Fruit fly (Drosophila melanogaster) whole organism, embryonic: Measurements from ENCODE around the gene CG6094.

Experiments used
- ATbp ChIP-seq: fragments of 200-800 bp; sonication (Bioruptor generic); optimal IDR thresholded peaks from 2 replicates; lab custom pipeline; 2017; ENCODE audit warnings: missing biosample characterization, mild to moderate bottlenecking, missing genetic modification characterization, missing genetic modification reagents
- Atf-2 ChIP-seq: fragments of 200-800 bp; sonication (Bioruptor generic); optimal IDR thresholded peaks from 2 replicates; lab custom pipeline; 2016; ENCODE audit warnings: missing biosample characterization, missing genetic modification characterization
- C15 ChIP-seq: fragments of 200-800 bp; sonication (Bioruptor generic); IDR thresholded peaks from 3 replicates; pipeline ENCODE4 v1.3.6; 2022; ENCODE audit warnings: missing biosample characterization, missing genetic modification characterization
- CG10431 ChIP-seq: fragments of 200-800 bp; sonication (Bioruptor generic); optimal IDR thresholded peaks from 3 replicates; lab custom pipeline; 2018; ENCODE audit warnings: missing biosample characterization, mild to moderate bottlenecking, missing genetic modification characterization
- CG13123 ChIP-seq: fragments of 200-800 bp; sonication (Bioruptor generic); optimal IDR thresholded peaks from 2 replicates; lab custom pipeline; 2016; ENCODE audit warnings: missing biosample characterization, missing genetic modification characterization
- CG13296 ChIP-seq: fragments of 200-800 bp; sonication (Bioruptor generic); optimal IDR thresholded peaks from 3 replicates; lab custom pipeline; 2018; ENCODE audit warnings: missing biosample characterization, mild to moderate bottlenecking, missing genetic modification characterization
- CG13775 ChIP-seq: fragments of 200-800 bp; sonication (Bioruptor generic); optimal IDR thresholded peaks from 3 replicates; lab custom pipeline; 2017; ENCODE audit warnings: missing biosample characterization, mild to moderate bottlenecking, missing genetic modification characterization
- CG14014 ChIP-seq: fragments of 200-800 bp; sonication (Bioruptor generic); IDR thresholded peaks from 2 replicates; pipeline ENCODE4 v1.3.6; 2022; ENCODE audit warnings: missing biosample characterization, missing genetic modification characterization
- CG16813 ChIP-seq: fragments of 200-800 bp; sonication (Bioruptor generic); IDR thresholded peaks from 3 replicates; pipeline ENCODE4 v1.3.6; 2022; ENCODE audit warnings: missing biosample characterization, missing genetic modification characterization; ENCODE audit not compliant: partially characterized antibody
- CG2199 ChIP-seq: fragments of 200-800 bp; sonication (Bioruptor generic); IDR thresholded peaks from 3 replicates; pipeline ENCODE4 v1.3.6; 2022; ENCODE audit warnings: missing biosample characterization, missing genetic modification characterization
- CG31441 ChIP-seq: fragments of 200-800 bp; sonication (Bioruptor generic); IDR thresholded peaks from 2 replicates; pipeline ENCODE4 v1.3.6; 2022; ENCODE audit warnings: missing biosample characterization, missing genetic modification characterization
- CG3281 ChIP-seq: fragments of 200-800 bp; sonication (Bioruptor generic); optimal IDR thresholded peaks from 3 replicates; lab custom pipeline; 2017; ENCODE audit warnings: missing biosample characterization, mild to moderate bottlenecking, missing genetic modification characterization
- CG33213 ChIP-seq: fragments of 200-800 bp; sonication (Bioruptor generic); optimal IDR thresholded peaks from 3 replicates; lab custom pipeline; 2016; ENCODE audit warnings: missing biosample characterization, missing genetic modification characterization
- CG4282 ChIP-seq: fragments of 200-800 bp; sonication (Bioruptor generic); optimal IDR thresholded peaks from 2 replicates; lab custom pipeline; 2016; ENCODE audit warnings: missing biosample characterization, missing genetic modification characterization
- CG43689 ChIP-seq: fragments of 200-800 bp; sonication (Bioruptor generic); IDR thresholded peaks from 2 replicates; pipeline ENCODE4 v1.3.6; 2022; ENCODE audit warnings: missing biosample characterization, missing genetic modification characterization
- CG7786 ChIP-seq: fragments of 200-800 bp; sonication (Bioruptor generic); optimal IDR thresholded peaks from 2 replicates; lab custom pipeline; 2016; ENCODE audit warnings: missing biosample characterization, missing genetic modification characterization
- CG8089 ChIP-seq: fragments of 200-800 bp; sonication (Bioruptor generic); optimal IDR thresholded peaks from 3 replicates; lab custom pipeline; 2016; ENCODE audit warnings: missing biosample characterization, missing genetic modification characterization
- CG8290 ChIP-seq, 3 experiments: fragments of 200-800 bp; sonication (Bioruptor generic); optimal IDR thresholded peaks; 2 replicates each; lab custom pipeline; 2016 to 2019; ENCODE audit warnings: missing biosample characterization in 3 of 3, missing genetic modification characterization in 3 of 3, mild to moderate bottlenecking in 2 of 3, moderate library complexity in 1 of 3
- CG8359 ChIP-seq: fragments of 200-800 bp; sonication (Bioruptor generic); optimal IDR thresholded peaks from 2 replicates; lab custom pipeline; 2017; ENCODE audit warnings: missing biosample characterization, mild to moderate bottlenecking, missing genetic modification characterization, borderline replicate concordance
- CG9797 ChIP-seq: fragments of 200-800 bp; sonication (Bioruptor generic); optimal IDR thresholded peaks from 3 replicates; lab custom pipeline; 2018; ENCODE audit warnings: missing biosample characterization, mild to moderate bottlenecking, missing genetic modification characterization
- CG9932 ChIP-seq: fragments of 200-800 bp; sonication (Bioruptor generic); IDR thresholded peaks from 2 replicates; pipeline ENCODE4 v1.3.6; 2022; ENCODE audit warnings: missing biosample characterization, missing genetic modification characterization
- CTCF ChIP-seq: fragments of 200-800 bp; sonication (Bioruptor generic); optimal IDR thresholded peaks from 2 replicates; lab custom pipeline; 2017; ENCODE audit warnings: missing biosample characterization, mild to moderate bottlenecking, missing genetic modification characterization, moderate library complexity
- Deaf1 ChIP-seq: fragments of 200-800 bp; optimal IDR thresholded peaks from 3 replicates; lab custom pipeline; 2019; ENCODE audit warnings: missing biosample characterization, mild to moderate bottlenecking, missing genetic modification characterization, moderate library complexity
- Fer2 ChIP-seq: fragments of 200-800 bp; sonication (Bioruptor generic); optimal IDR thresholded peaks from 2 replicates; lab custom pipeline; 2018; ENCODE audit warnings: missing biosample characterization, mild to moderate bottlenecking, missing genetic modification characterization, moderate library complexity
- HLH54F ChIP-seq: fragments of 200-800 bp; sonication (Bioruptor generic); optimal IDR thresholded peaks from 3 replicates; lab custom pipeline; 2016; ENCODE audit warnings: missing biosample characterization, missing genetic modification characterization
- Hr78 ChIP-seq, 2 experiments: fragments of 200-800 bp in 1 of 2; fragments of >200 bp in 1 of 2; sonication (Bioruptor generic) in 1 of 2; optimal IDR thresholded peaks; 2 replicates each; lab custom pipeline; 2017 to 2019; ENCODE audit warnings: missing biosample characterization in 2 of 2, missing genetic modification characterization in 2 of 2, mild to moderate bottlenecking in 1 of 2, moderate library complexity in 1 of 2
- Lim3 ChIP-seq: fragments of 200-800 bp; sonication (Bioruptor generic); IDR thresholded peaks from 2 replicates; pipeline ENCODE4 v1.3.6; 2022; ENCODE audit warnings: missing biosample characterization, missing genetic modification characterization
- Med ChIP-seq: fragments of 200-800 bp; sonication (Bioruptor generic); peaks from one replicate; lab custom pipeline; 2016; ENCODE audit warnings: missing biosample characterization, missing genetic modification characterization, mild to moderate bottlenecking, inconsistent platforms, moderate library complexity
- Mrtf ChIP-seq: fragments of 200-800 bp; sonication (Bioruptor generic); IDR thresholded peaks from 3 replicates; pipeline ENCODE4 v1.3.6; 2022; ENCODE audit warnings: missing biosample characterization, missing genetic modification characterization
- NK7.1 ChIP-seq: fragments of 200-800 bp; sonication (Bioruptor generic); optimal IDR thresholded peaks from 3 replicates; lab custom pipeline; 2016; ENCODE audit warnings: missing biosample characterization, missing genetic modification characterization
- Pdp1 ChIP-seq, 2 experiments: fragments of 200-800 bp; sonication (Bioruptor generic); optimal IDR thresholded peaks; 3 replicates each; lab custom pipeline; 2016; ENCODE audit warnings: missing biosample characterization in 2 of 2, missing genetic modification characterization in 2 of 2, mild to moderate bottlenecking in 1 of 2, moderate library complexity in 1 of 2
- ab ChIP-seq: fragments of 200-800 bp; sonication (Bioruptor generic); optimal IDR thresholded peaks from 2 replicates; lab custom pipeline; 2016; ENCODE audit warnings: missing biosample characterization, missing genetic modification characterization
- chinmo ChIP-seq: fragments of 200-800 bp; sonication (Bioruptor generic); IDR thresholded peaks from 4 replicates; pipeline ENCODE4 v1.3.6; 2022; ENCODE audit warnings: missing biosample characterization, missing genetic modification characterization; ENCODE audit not compliant: partially characterized antibody
- cwo ChIP-seq: fragments of 200-800 bp; sonication (Bioruptor generic); optimal IDR thresholded peaks from 3 replicates; lab custom pipeline; 2017; ENCODE audit warnings: missing biosample characterization, missing genetic modification characterization, mild to moderate bottlenecking, moderate library complexity, missing genetic modification reagents
- gem ChIP-seq: fragments of 200-800 bp; sonication (Bioruptor generic); optimal IDR thresholded peaks from 2 replicates; lab custom pipeline; 2019; ENCODE audit warnings: missing biosample characterization, mild to moderate bottlenecking, missing genetic modification characterization, moderate library complexity
- insv ChIP-seq, 2 experiments: fragments of 200-800 bp; sonication (Bioruptor generic); optimal IDR thresholded peaks; 3 replicates each; lab custom pipeline; 2016 to 2018; ENCODE audit warnings: missing biosample characterization in 2 of 2, missing genetic modification characterization in 2 of 2
- onecut ChIP-seq: fragments of 200-800 bp; sonication (Bioruptor generic); IDR thresholded peaks from 2 replicates; pipeline ENCODE4 v1.3.6; 2022; ENCODE audit warnings: missing biosample characterization, missing genetic modification characterization
- pan ChIP-seq, 4 experiments: fragments of >200 bp in 3 of 4; fragments of 200-800 bp in 1 of 4; sonication (Bioruptor generic) in 1 of 4; optimal IDR thresholded peaks in 3 of 4; IDR thresholded peaks in 1 of 4; 2 replicates each; pipeline versions ENCODE4 v1.3.6 to Lab custom; 2017 to 2022; ENCODE audit warnings: missing biosample characterization in 2 of 4, missing genetic modification characterization in 2 of 4, mixed read lengths in 1 of 4
- sisA ChIP-seq: fragments of 200-800 bp; sonication (Bioruptor generic); IDR thresholded peaks from 2 replicates; pipeline ENCODE4 v1.3.6; 2022; ENCODE audit warnings: missing biosample characterization, missing genetic modification characterization
- so ChIP-seq: fragments of 200-800 bp; sonication (Bioruptor generic); IDR thresholded peaks from 3 replicates; pipeline ENCODE4 v1.3.6; 2022; ENCODE audit warnings: missing biosample characterization, missing genetic modification characterization
- sr ChIP-seq: fragments of 200-800 bp; sonication (Bioruptor generic); IDR thresholded peaks from 3 replicates; pipeline ENCODE4 v1.3.6; 2022; ENCODE audit warnings: missing biosample characterization, missing genetic modification characterization
- tio ChIP-seq: fragments of 200-800 bp; sonication (Bioruptor generic); optimal IDR thresholded peaks from 2 replicates; lab custom pipeline; 2017; ENCODE audit warnings: missing biosample characterization, missing genetic modification characterization, inconsistent platforms
- tup ChIP-seq: fragments of 200-800 bp; sonication (Bioruptor generic); optimal IDR thresholded peaks from 2 replicates; lab custom pipeline; 2016; ENCODE audit warnings: missing biosample characterization, mild to moderate bottlenecking, missing genetic modification characterization, moderate library complexity
- wek ChIP-seq: fragments of 200-800 bp; sonication (Bioruptor generic); optimal IDR thresholded peaks from 3 replicates; lab custom pipeline; 2018; ENCODE audit warnings: missing biosample characterization, mild to moderate bottlenecking, missing genetic modification characterization, moderate library complexity
- wor ChIP-seq: fragments of 200-800 bp; sonication (Bioruptor generic); IDR thresholded peaks from 2 replicates; pipeline ENCODE4 v1.3.6; 2022; ENCODE audit warnings: missing biosample characterization, missing genetic modification characterization
- zen2 ChIP-seq: fragments of 200-800 bp; sonication (Bioruptor generic); IDR thresholded peaks from 3 replicates; pipeline ENCODE4 v1.3.6; 2022; ENCODE audit warnings: missing biosample characterization, missing genetic modification characterization; ENCODE audit not compliant: partially characterized antibody

Gene CG6094

DNA sequence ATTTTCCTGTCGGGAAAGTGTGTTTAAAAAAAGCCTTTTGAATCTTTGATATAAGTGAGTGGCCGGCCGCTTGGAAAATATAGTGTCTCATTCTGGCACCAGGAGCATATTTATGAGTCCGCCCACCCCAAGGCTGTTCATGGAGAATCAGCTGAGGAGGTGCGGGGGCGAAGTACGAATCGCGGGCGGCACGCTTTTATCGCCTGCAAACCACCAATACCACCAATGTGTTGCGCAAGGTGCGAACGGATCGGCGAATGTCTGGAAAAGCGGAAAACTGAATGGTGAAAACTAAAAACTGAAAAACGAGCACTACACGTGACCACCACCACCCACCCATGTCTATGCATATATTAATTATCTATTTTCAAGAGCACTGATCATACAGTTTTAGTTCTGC is 37.9 kb upstream of the CG6094 start (continued):
- TF ChIP-seq zen2 (GFP tag; lab: Robert Waterston, UW) (no peak), CG3281 (GFP tag; lab: Kevin White, UChicago) (no peak), pan (optimal IDR thresholded peaks at IDR 0.05; lab: Kevin White, UChicago) (no peak), pan (GFP tag; optimal IDR thresholded peaks at IDR 0.05 in 1 of 2, IDR thresholded peaks at IDR 0.05 in 1 of 2) (no peak), CG13775 (GFP tag; lab: Kevin White, UChicago) (no peak), onecut (GFP tag; lab: Robert Waterston, UW) (no peak), Hr78 (GFP tag; optimal IDR thresholded peaks at IDR 0.05; lab: Kevin White, UChicago) (no peak), CG13296 (GFP tag; lab: Kevin White, UChicago) (no peak), ab (no peak), Fer2 (tag; lab: Kevin White, UChicago) (no peak), Deaf1 (tag; lab: Kevin White, UChicago) (no peak), CG7786 (no peak), ATbp (no peak), insv (GFP tag; optimal IDR thresholded peaks at IDR 0.05; lab: Kevin White, UChicago) (no peak), CG4282 (GFP tag; lab: Kevin White, UChicago) (no peak), wek (GFP tag; lab: Kevin White, UChicago) (no peak), CG16813 (no peak), CG33213 (no peak), sisA (GFP tag; lab: Robert Waterston, UW) (no peak), CG10431 (GFP tag; lab: Kevin White, UChicago) (no peak), CG43689 (GFP tag; lab: Robert Waterston, UW) (no peak), HLH54F (GFP tag; lab: Kevin White, UChicago) (no peak), cwo (GFP tag; lab: Kevin White, UChicago) (peak; percentile 96), Lim3 (no peak), Med (GFP tag; lab: Kevin White, UChicago) (peak; percentile 39), wor (no peak), tio (GFP tag; lab: Kevin White, UChicago) (no peak), tup (no peak), Mrtf (GFP tag; lab: Robert Waterston, UW) (no peak), C15 (GFP tag; lab: Robert Waterston, UW) (no peak), CG8089 (no peak), gem (tag; lab: Kevin White, UChicago) (no peak), chinmo (GFP tag; lab: Robert Waterston, UW) (0 out of 4 replicates have a peak, but pooled peaks have one; percentile 36), Pdp1 (GFP tag; optimal IDR thresholded peaks at IDR 0.05; lab: Kevin White, UChicago) (peak in 1 of 2 experiments; percentile 87), CG8359 (no peak), sr (peak; percentile 98), CG9932 (no peak)
- TF ChIP-seq, all 482 proteins: peak for 10

DNA sequence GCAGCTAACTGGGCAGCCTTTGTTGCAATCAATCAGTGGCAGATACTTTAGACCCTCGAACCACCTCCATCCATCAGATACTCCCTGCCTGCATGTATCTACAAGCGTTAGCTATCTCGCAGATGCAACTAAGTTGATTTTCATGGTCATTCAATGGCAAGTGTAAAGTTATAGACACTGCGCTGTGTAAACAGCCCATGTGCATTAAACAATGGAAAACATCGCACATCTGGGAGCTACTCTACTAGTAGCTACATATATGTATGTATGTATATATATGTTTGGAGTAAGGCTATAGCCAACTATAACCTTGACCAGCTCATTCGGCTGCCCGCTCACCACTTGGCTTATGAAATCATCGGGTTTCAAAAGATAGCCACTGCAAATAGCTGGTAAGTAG is 36.7 kb upstream of the CG6094 start:
- TF ChIP-seq CG8290 (GFP tag; optimal IDR thresholded peaks at IDR 0.05; lab: Kevin White, UChicago) (no peak), CG8290 (tag; optimal IDR thresholded peaks at IDR 0.05; lab: Kevin White, UChicago) (peak in 1 of 2 experiments; percentile 3), CG13123 (GFP tag; lab: Kevin White, UChicago) (no peak), Med (GFP tag; lab: Kevin White, UChicago) (peak; percentile 2), CG9797 (no peak), CG31441 (GFP tag; lab: Robert Waterston, UW) (no peak), sr (0 out of 3 replicates have a peak, but pooled peaks have one; percentile 37), NK7.1 (GFP tag; lab: Kevin White, UChicago) (no peak), CTCF (GFP tag; lab: Kevin White, UChicago) (no peak), CG14014 (GFP tag; lab: Robert Waterston, UW) (peak; percentile 13; the same call in 1 of the 2 replicates), so (GFP tag; lab: Robert Waterston, UW) (0 out of 3 replicates have a peak, but pooled peaks have one; percentile 36), CG2199 (GFP tag; lab: Robert Waterston, UW) (peak; percentile 98), tio (GFP tag; lab: Kevin White, UChicago) (no peak), Atf-2 (no peak), chinmo (GFP tag; lab: Robert Waterston, UW) (0 out of 4 replicates have a peak, but pooled peaks have one; percentile 30)
